Worm (Caenorhabditis elegans): ENCODE measurements around the gene pik-1.
A peak's percentile ranks its signal among the peaks of the same experiment; 100 is the strongest.

The pik-1 gene

ce11 chrIV:13394686-13395085 lies 21.2 kb upstream of the pik-1 start:
- no peak for TF ChIP-seq unc-120 (tag; optimal IDR thresholded peaks at IDR 0.05; ENCODE audit: poor library complexity, severe bottlenecking)
- TF ChIP-seq mab-5 (tag; optimal IDR thresholded peaks at IDR 0.05) = no peak
- TF ChIP-seq sem-2 (GFP tag; optimal IDR thresholded peaks at IDR 0.05) = no peak
- TF ChIP-seq nhr-2 (tag; optimal IDR thresholded peaks at IDR 0.05) = peak; percentile 82

ce11 chrIV:13395255-13395654 lies 20.6 kb upstream of the pik-1 start:
- TF ChIP-seq unc-120 (tag; optimal IDR thresholded peaks at IDR 0.05; ENCODE audit: poor library complexity, severe bottlenecking) (peak; percentile 62), drap-1 (GFP tag; optimal IDR thresholded peaks at IDR 0.05) (no peak), nhr-237 (tag; optimal IDR thresholded peaks at IDR 0.05) (peak; percentile 27), unc-62 (GFP tag; optimal IDR thresholded peaks at IDR 0.05) (peak; percentile 37), nhr-2 (tag; optimal IDR thresholded peaks at IDR 0.05) (no peak), sptf-1 (tag; optimal IDR thresholded peaks at IDR 0.05) (no peak), sem-2 (GFP tag; optimal IDR thresholded peaks at IDR 0.05) (no peak), elt-1 (tag; optimal IDR thresholded peaks at IDR 0.05; ENCODE audit: borderline replicate concordance, insufficient read depth) (peak; percentile 60), elt-3 (tag; optimal IDR thresholded peaks at IDR 0.05) (peak; percentile 35), ces-1 (GFP tag; optimal IDR thresholded peaks at IDR 0.05) (peak; percentile 57), ham-2 (GFP tag; optimal IDR thresholded peaks at IDR 0.05) (peak; percentile 30), ceh-39 (tag; optimal IDR thresholded peaks at IDR 0.05) (no peak)

DNA sequence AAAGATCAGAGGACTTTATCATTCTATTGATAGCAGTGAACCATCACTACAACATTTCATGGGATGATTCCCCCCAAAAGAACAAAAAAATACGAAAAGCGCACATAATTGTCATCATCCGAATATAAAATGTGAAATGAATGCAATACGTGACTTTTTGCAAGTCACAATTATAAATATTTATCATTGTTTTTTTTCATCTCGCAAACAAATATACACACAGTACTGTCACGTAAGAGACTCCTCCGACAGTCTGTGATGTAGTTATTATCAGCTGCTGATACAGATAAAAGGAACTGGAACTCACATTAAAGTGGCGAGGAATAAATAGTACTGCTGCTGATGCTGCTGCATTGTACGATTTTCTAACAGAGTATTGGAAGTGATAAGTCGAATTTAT lies 19.5 kb upstream of the pik-1 start:
- no peak for TF ChIP-seq bed-3 (GFP tag; optimal IDR thresholded peaks at IDR 0.05)
- no peak for TF ChIP-seq nhr-76 (tag; optimal IDR thresholded peaks at IDR 0.05)
- TF ChIP-seq snpc-4 (tag; optimal IDR thresholded peaks at IDR 0.05) = no peak
- TF ChIP-seq nhr-237 (tag; optimal IDR thresholded peaks at IDR 0.05) = no peak
- TF ChIP-seq ceh-43 (GFP tag; optimal IDR thresholded peaks at IDR 0.05) = no peak
- TF ChIP-seq elt-3 (tag; optimal IDR thresholded peaks at IDR 0.05) = no peak
- no peak for TF ChIP-seq cnd-1 (tag; optimal IDR thresholded peaks at IDR 0.05)
- no peak for TF ChIP-seq mep-1 (tag; optimal IDR thresholded peaks at IDR 0.05)
- TF ChIP-seq ztf-11 (tag; optimal IDR thresholded peaks at IDR 0.05) = no peak
- no peak for TF ChIP-seq lin-13 (tag; optimal IDR thresholded peaks at IDR 0.05)
- no peak for TF ChIP-seq lin-32 (GFP tag; optimal IDR thresholded peaks at IDR 0.05)
- TF ChIP-seq elt-1 (tag; optimal IDR thresholded peaks at IDR 0.05; ENCODE audit: borderline replicate concordance, insufficient read depth) = no peak
- TF ChIP-seq tbx-8 (GFP tag; optimal IDR thresholded peaks at IDR 0.05) = no peak
- no peak for TF ChIP-seq flh-1 (GFP tag; optimal IDR thresholded peaks at IDR 0.05)

DNA sequence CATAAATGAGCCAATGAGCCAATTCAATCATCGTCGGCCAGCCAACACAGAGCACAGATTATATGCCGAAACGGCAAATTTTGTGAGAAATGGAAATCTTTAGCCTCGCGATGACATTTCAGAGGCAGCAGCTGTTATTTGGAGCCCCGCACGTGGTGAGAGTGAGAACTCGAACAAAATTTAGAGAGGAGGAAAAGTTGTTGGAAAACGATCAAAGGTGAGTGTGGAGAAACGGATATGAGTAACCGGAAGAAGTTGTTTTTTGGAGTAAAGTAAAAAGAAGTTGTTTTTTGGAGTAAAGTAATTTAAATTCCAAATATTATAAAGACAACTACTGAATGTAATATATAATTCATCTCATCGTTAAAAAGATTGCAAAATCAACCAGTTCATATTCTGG lies 17.1 kb upstream of the pik-1 start, which contains the start of gene Y62E10A.13:
Y62E10A.13 (minus strand) TSS at position 326 of the 400 bp plus-strand sequence.
- TF ChIP-seq M03D4.4 (tag; optimal IDR thresholded peaks at IDR 0.05) (no peak), mab-5 (tag; optimal IDR thresholded peaks at IDR 0.05) (no peak), nhr-12 (tag; optimal IDR thresholded peaks at IDR 0.05) (no peak), unc-120 (tag; optimal IDR thresholded peaks at IDR 0.05; ENCODE audit: poor library complexity, severe bottlenecking) (no peak), zip-8 (tag; optimal IDR thresholded peaks at IDR 0.05) (no peak), mep-1 (tag; optimal IDR thresholded peaks at IDR 0.05) (no peak), ces-1 (GFP tag; optimal IDR thresholded peaks at IDR 0.05) (no peak), unc-62 (GFP tag; optimal IDR thresholded peaks at IDR 0.05) (no peak), lin-13 (tag; optimal IDR thresholded peaks at IDR 0.05) (no peak), unc-39 (tag; optimal IDR thresholded peaks at IDR 0.05) (no peak), bed-3 (GFP tag; optimal IDR thresholded peaks at IDR 0.05) (no peak), hlh-1 (tag; optimal IDR thresholded peaks at IDR 0.05) (no peak), ham-2 (GFP tag; optimal IDR thresholded peaks at IDR 0.05) (no peak), nhr-2 (tag; optimal IDR thresholded peaks at IDR 0.05) (no peak), elt-3 (tag; optimal IDR thresholded peaks at IDR 0.05) (no peak), tbx-8 (GFP tag; optimal IDR thresholded peaks at IDR 0.05) (no peak), ceh-83 (GFP tag; optimal IDR thresholded peaks at IDR 0.05) (no peak), sem-2 (GFP tag; optimal IDR thresholded peaks at IDR 0.05) (no peak), blmp-1 (tag; optimal IDR thresholded peaks at IDR 0.05) (no peak)

All from whole organism, mixed stage, embryonic.